Worm (Caenorhabditis elegans) whole organism, young adult: Measurements from ENCODE around the gene C39B10.3.

Experiments used
- B0019.2 ChIP-seq: fragments of 200-800 bp; sonication (Bioruptor generic); conservative IDR thresholded peaks from 2 replicates; pipeline ENCODE4 v1.3.6; 2022; ENCODE audit warnings: missing genetic modification reagents, missing genetic modification characterization, missing compliant biosample characterization
- B0261.1 ChIP-seq: sonication (generic microtip); optimal IDR thresholded peaks from 2 replicates; lab custom pipeline; 2016; ENCODE audit warnings: mild to moderate bottlenecking, missing genetic modification characterization, moderate library complexity, missing compliant biosample characterization
- F22D6.2 ChIP-seq: sonication (generic microtip); optimal IDR thresholded peaks from 2 replicates; lab custom pipeline; 2016; ENCODE audit warnings: mild to moderate bottlenecking, missing genetic modification characterization, missing compliant biosample characterization
- F57A8.1 ChIP-seq: fragments of 200-800 bp; sonication (Bioruptor generic); optimal IDR thresholded peaks from 2 replicates; lab custom pipeline; 2018; ENCODE audit warnings: mild to moderate bottlenecking, missing genetic modification characterization, moderate library complexity, missing compliant biosample characterization
- F57C9.4 ChIP-seq: sonication (generic microtip); optimal IDR thresholded peaks from 2 replicates; lab custom pipeline; 2017; ENCODE audit warnings: mild to moderate bottlenecking, missing genetic modification characterization, missing compliant biosample characterization
- T07F8.4 ChIP-seq: sonication (generic microtip); optimal IDR thresholded peaks from 2 replicates; lab custom pipeline; 2016; ENCODE audit warnings: mild to moderate bottlenecking, missing genetic modification characterization, moderate library complexity, missing compliant biosample characterization
- T26A5.8 ChIP-seq: sonication (generic microtip); optimal IDR thresholded peaks from 2 replicates; lab custom pipeline; 2016; ENCODE audit warnings: missing genetic modification characterization, missing compliant biosample characterization
- Y53F4B.3 ChIP-seq: fragments of 200-800 bp; sonication (Bioruptor generic); IDR thresholded peaks from 2 replicates; pipeline ENCODE4 v1.3.6; 2022; ENCODE audit warnings: missing genetic modification reagents, missing genetic modification characterization, missing compliant biosample characterization
- Y53G8AR.9 ChIP-seq: fragments of 200-800 bp; sonication (Bioruptor generic); conservative IDR thresholded peaks from 2 replicates; pipeline ENCODE4 v1.3.6; 2022; ENCODE audit warnings: missing genetic modification reagents, missing genetic modification characterization, missing compliant biosample characterization
- Y79H2A.3 ChIP-seq: fragments of 200-800 bp; sonication (Bioruptor generic); conservative IDR thresholded peaks from 2 replicates; pipeline ENCODE4 v1.3.6; 2022; ENCODE audit warnings: missing genetic modification reagents, missing genetic modification characterization, missing compliant biosample characterization
- Y95B8A.8 ChIP-seq: fragments of 200-800 bp; sonication (Bioruptor generic); IDR thresholded peaks from 2 replicates; pipeline ENCODE4 v1.3.6; 2022; ENCODE audit warnings: missing genetic modification reagents, missing genetic modification characterization, missing compliant biosample characterization
- ZK185.1 ChIP-seq: sonication (generic microtip); optimal IDR thresholded peaks from 2 replicates; lab custom pipeline; 2016; ENCODE audit warnings: mild to moderate bottlenecking, missing genetic modification characterization, missing compliant biosample characterization; ENCODE audit not compliant: poor library complexity, severe bottlenecking
- aptf-3 ChIP-seq: fragments of 200-800 bp; sonication (Bioruptor generic); IDR thresholded peaks from 2 replicates; pipeline ENCODE4 v1.3.6; 2022; ENCODE audit warnings: missing genetic modification characterization, missing compliant biosample characterization
- atf-7 ChIP-seq: sonication (generic microtip); optimal IDR thresholded peaks from 2 replicates; lab custom pipeline; 2017; ENCODE audit warnings: mild to moderate bottlenecking, missing genetic modification characterization, missing compliant biosample characterization
- attf-6 ChIP-seq: fragments of 200-800 bp; sonication (Bioruptor generic); IDR thresholded peaks from 2 replicates; pipeline ENCODE4 v1.3.6; 2022; ENCODE audit warnings: missing genetic modification reagents, missing genetic modification characterization, missing compliant biosample characterization
- bed-1 ChIP-seq: fragments of 200-800 bp; sonication (Bioruptor generic); IDR thresholded peaks from 2 replicates; pipeline ENCODE4 v1.3.6; 2022; ENCODE audit warnings: missing genetic modification reagents, missing genetic modification characterization, missing compliant biosample characterization
- ceh-27 ChIP-seq: fragments of 200-800 bp; sonication (Bioruptor generic); optimal IDR thresholded peaks from 2 replicates; lab custom pipeline; 2018; ENCODE audit warnings: mild to moderate bottlenecking, missing genetic modification characterization, moderate library complexity, missing compliant biosample characterization
- ceh-40 ChIP-seq: fragments of 200-800 bp; sonication (Bioruptor generic); IDR thresholded peaks from 2 replicates; pipeline ENCODE4 v1.3.6; 2022; ENCODE audit warnings: missing genetic modification characterization, missing compliant biosample characterization
- ceh-58 ChIP-seq: fragments of 200-800 bp; sonication (Bioruptor generic); IDR thresholded peaks from 2 replicates; pipeline ENCODE4 v1.3.6; 2022; ENCODE audit warnings: missing genetic modification characterization, missing compliant biosample characterization
- dpff-1 ChIP-seq: sonication (generic microtip); optimal IDR thresholded peaks from 2 replicates; lab custom pipeline; 2017; ENCODE audit warnings: mild to moderate bottlenecking, missing genetic modification characterization, missing compliant biosample characterization
- dpl-1 ChIP-seq: fragments of 150-350 bp; optimal IDR thresholded peaks from 2 replicates; lab custom pipeline; 2014; ENCODE audit warnings: missing biosample characterization, missing genetic modification reagents, missing genetic modification characterization
- egl-18 ChIP-seq: fragments of 200-800 bp; sonication (Bioruptor generic); IDR thresholded peaks from 2 replicates; pipeline ENCODE4 v1.3.6; 2022; ENCODE audit warnings: missing genetic modification reagents, missing genetic modification characterization, missing compliant biosample characterization
- egl-44 ChIP-seq: fragments of 200-800 bp; sonication (Bioruptor generic); IDR thresholded peaks from 2 replicates; pipeline ENCODE4 v1.3.6; 2022; ENCODE audit warnings: missing genetic modification reagents, missing genetic modification characterization, missing compliant biosample characterization
- fkh-3 ChIP-seq: sonication (generic microtip); optimal IDR thresholded peaks from 2 replicates; lab custom pipeline; 2016; ENCODE audit warnings: mild to moderate bottlenecking, missing genetic modification characterization, missing compliant biosample characterization
- him-1 ChIP-seq: sonication (generic microtip); optimal IDR thresholded peaks from 2 replicates; lab custom pipeline; 2016; ENCODE audit warnings: missing genotype, missing genetic modification reagents, missing genetic modification characterization, missing compliant biosample characterization
- hmg-1.2 ChIP-seq: fragments of 200-800 bp; sonication (Bioruptor generic); IDR thresholded peaks from 2 replicates; pipeline ENCODE4 v1.3.6; 2022; ENCODE audit warnings: missing genetic modification reagents, missing genetic modification characterization, missing compliant biosample characterization
- let-526 ChIP-seq: fragments of 200-800 bp; sonication (Bioruptor generic); IDR thresholded peaks from 2 replicates; pipeline ENCODE4 v1.3.6; 2022; ENCODE audit warnings: missing genetic modification reagents, missing genetic modification characterization, missing compliant biosample characterization
- lin-35 ChIP-seq, 3 experiments: fragments of 150-350 bp in 2 of 3; sonication (generic microtip) in 1 of 3; optimal IDR thresholded peaks; 2 replicates each; lab custom pipeline; 2014 to 2018; ENCODE audit warnings: missing biosample characterization in 3 of 3, missing genetic modification characterization in 3 of 3, missing genetic modification reagents in 3 of 3
- lsl-1 ChIP-seq: fragments of 200-800 bp; sonication (Bioruptor generic); optimal IDR thresholded peaks from 2 replicates; lab custom pipeline; 2018; ENCODE audit warnings: mild to moderate bottlenecking, missing genetic modification characterization, moderate library complexity, missing compliant biosample characterization
- madf-10 ChIP-seq: sonication (generic microtip); optimal IDR thresholded peaks from 2 replicates; lab custom pipeline; 2016; ENCODE audit warnings: mild to moderate bottlenecking, missing genetic modification characterization, missing compliant biosample characterization
- madf-3 ChIP-seq: fragments of 200-800 bp; sonication (Bioruptor generic); IDR thresholded peaks from 2 replicates; pipeline ENCODE4 v1.3.6; 2022; ENCODE audit warnings: missing genetic modification reagents, missing genetic modification characterization, missing compliant biosample characterization
- mxl-1 ChIP-seq: sonication (generic microtip); optimal IDR thresholded peaks from 2 replicates; lab custom pipeline; 2016; ENCODE audit warnings: missing genetic modification characterization, missing compliant biosample characterization
- sdz-38 ChIP-seq: sonication (generic microtip); optimal IDR thresholded peaks from 2 replicates; lab custom pipeline; 2016; ENCODE audit warnings: missing genotype, missing genetic modification characterization, missing compliant biosample characterization
- snpc-1.3 ChIP-seq: sonication (generic microtip); optimal IDR thresholded peaks from 2 replicates; lab custom pipeline; 2017; ENCODE audit warnings: missing genetic modification characterization, mild to moderate bottlenecking, missing compliant biosample characterization, antibody characterized with exemption, moderate library complexity, missing genotype, missing genetic modification reagents; ENCODE audit not compliant: insufficient read depth
- somi-1 ChIP-seq: fragments of 200-800 bp; sonication (Bioruptor generic); optimal IDR thresholded peaks from 2 replicates; lab custom pipeline; 2018; ENCODE audit warnings: mild to moderate bottlenecking, missing genetic modification characterization, missing compliant biosample characterization
- tlf-1 ChIP-seq: fragments of 200-800 bp; sonication (Bioruptor generic); optimal IDR thresholded peaks from 2 replicates; lab custom pipeline; 2018; ENCODE audit warnings: mild to moderate bottlenecking, missing genetic modification characterization, missing compliant biosample characterization
- unc-130 ChIP-seq: sonication (generic microtip); optimal IDR thresholded peaks from 2 replicates; lab custom pipeline; 2016; ENCODE audit warnings: missing genetic modification reagents, missing genetic modification characterization, missing compliant biosample characterization
- xnd-1 ChIP-seq: sonication (generic microtip); optimal IDR thresholded peaks from 2 replicates; lab custom pipeline; 2016; ENCODE audit warnings: missing genotype, missing genetic modification reagents, missing genetic modification characterization, missing compliant biosample characterization
- ztf-22 ChIP-seq: fragments of 200-800 bp; sonication (Bioruptor generic); optimal IDR thresholded peaks from 2 replicates; lab custom pipeline; 2018; ENCODE audit warnings: mild to moderate bottlenecking, missing genetic modification characterization, moderate library complexity, missing compliant biosample characterization
- ztf-26 ChIP-seq: sonication (generic microtip); optimal IDR thresholded peaks from 2 replicates; lab custom pipeline; 2017; ENCODE audit warnings: missing genetic modification characterization, missing compliant biosample characterization
- ztf-28 ChIP-seq: fragments of 200-800 bp; sonication (Bioruptor generic); IDR thresholded peaks from 2 replicates; pipeline ENCODE4 v1.3.6; 2022; ENCODE audit warnings: missing genetic modification reagents, missing genetic modification characterization, missing compliant biosample characterization

C39B10.3 gene

ce11 chrX:10440781-10441180 lies 3.2 kb upstream of the C39B10.3 start:
- TF ChIP-seq Y79H2A.3 (GFP tag; lab: Robert Waterston, UW), result no peak
- TF ChIP-seq sdz-38 (tag; lab: Kevin White, UChicago), result no peak
- no peak for TF ChIP-seq mxl-1 (tag; lab: Kevin White, UChicago)
- TF ChIP-seq attf-6 (GFP tag; lab: Robert Waterston, UW), result no peak
- no peak for TF ChIP-seq ZK185.1
- no peak for TF ChIP-seq F57A8.1 (GFP tag; lab: Kevin White, UChicago)
- no peak for TF ChIP-seq T07F8.4
- TF ChIP-seq aptf-3, result no peak
- no peak for TF ChIP-seq F57C9.4 (tag; lab: Kevin White, UChicago)
- TF ChIP-seq tlf-1, result no peak
- no peak for TF ChIP-seq ceh-27 (GFP tag; lab: Kevin White, UChicago)
- no peak for TF ChIP-seq lsl-1 (GFP tag; lab: Kevin White, UChicago)
- no peak for TF ChIP-seq ztf-22 (GFP tag; lab: Kevin White, UChicago)
- TF ChIP-seq madf-3 (GFP tag; lab: Robert Waterston, UW), result no peak
- TF ChIP-seq ztf-26, result no peak
- no peak for TF ChIP-seq B0261.1 (tag; lab: Kevin White, UChicago)
- TF ChIP-seq madf-10, result no peak

ce11 chrX:10444705-10445104 lies 769 bp downstream of the C39B10.3 start, which contains the start of gene C39B10.4:
Gene C39B10.4, plus strand, starts transcription at chrX:10445005.
- TF ChIP-seq dpff-1 (tag; lab: Kevin White, UChicago) (no peak), T07F8.4 (no peak), atf-7 (no peak), ceh-40 (GFP tag; lab: Robert Waterston, UW) (no peak), ZK185.1 (no peak), snpc-1.3 (no peak), unc-130 (GFP tag; lab: Kevin White, UChicago) (no peak), B0019.2 (GFP tag; lab: Robert Waterston, UW) (no peak), let-526 (GFP tag; lab: Robert Waterston, UW) (no peak), T26A5.8 (tag; lab: Kevin White, UChicago) (no peak)

- no peak for TF ChIP-seq F22D6.2
- no peak for TF ChIP-seq F57C9.4 (tag; lab: Kevin White, UChicago)
- no peak for TF ChIP-seq ztf-22 (GFP tag; lab: Kevin White, UChicago)
- no peak for TF ChIP-seq him-1 (tag; lab: Kevin White, UChicago)
- TF ChIP-seq fkh-3 (tag; lab: Kevin White, UChicago), result no peak
- TF ChIP-seq dpl-1, result no peak
Measured at ce11 chrX:10446982-10447381, 3.0 kb downstream of the C39B10.3 start, which contains the start of gene C39B10.5. Gene C39B10.5, plus strand, starts transcription at chrX:10447343.

- TF ChIP-seq ceh-27 (GFP tag; lab: Kevin White, UChicago), result no peak
- no peak for TF ChIP-seq ztf-26
- TF ChIP-seq Y53G8AR.9 (GFP tag; lab: Robert Waterston, UW), result no peak
- no peak for TF ChIP-seq egl-18 (GFP tag; lab: Robert Waterston, UW)
- no peak for TF ChIP-seq sdz-38 (tag; lab: Kevin White, UChicago)
- no peak for TF ChIP-seq lin-35 (GFP tag; optimal IDR thresholded peaks at IDR 0.05; lab: Kevin White, UChicago)
- TF ChIP-seq bed-1 (GFP tag; lab: Robert Waterston, UW), result no peak
- no peak for TF ChIP-seq ztf-28
- TF ChIP-seq B0261.1 (tag; lab: Kevin White, UChicago), result no peak
- no peak for TF ChIP-seq mxl-1 (tag; lab: Kevin White, UChicago)
- no peak for TF ChIP-seq Y95B8A.8 (GFP tag; lab: Robert Waterston, UW)
- no peak for TF ChIP-seq xnd-1 (tag; lab: Kevin White, UChicago)
- no peak for TF ChIP-seq egl-44 (GFP tag; lab: Robert Waterston, UW)
- TF ChIP-seq somi-1 (GFP tag; lab: Kevin White, UChicago), result no peak
- TF ChIP-seq ztf-22 (GFP tag; lab: Kevin White, UChicago), result no peak
- no peak for TF ChIP-seq T07F8.4
- no peak for TF ChIP-seq Y53F4B.3 (GFP tag; lab: Robert Waterston, UW)
- TF ChIP-seq hmg-1.2 (GFP tag; lab: Robert Waterston, UW), result no peak
- no peak for TF ChIP-seq ceh-58 (GFP tag; lab: Robert Waterston, UW)
Measured at ce11 chrX:10453960-10454359, 10.0 kb downstream of the C39B10.3 start, which contains the start of gene lgc-41. Gene lgc-41, plus strand, starts transcription at chrX:10454260.
